Fruit fly (Drosophila melanogaster) whole organism, prepupa: ENCODE results near the gene Pex3.

Source experiments
- Blimp-1 ChIP-seq: fragments of 200-800 bp; sonication (Bioruptor generic); optimal IDR thresholded peaks from 3 replicates; lab custom pipeline; 2017; ENCODE audit warnings: missing biosample characterization, missing genetic modification characterization, mild to moderate bottlenecking, moderate library complexity, missing genetic modification reagents
- CG10631 ChIP-seq: fragments of 200-800 bp; sonication (Bioruptor generic); optimal IDR thresholded peaks from 2 replicates; lab custom pipeline; 2016; ENCODE audit warnings: missing biosample characterization, missing genetic modification characterization
- CG11762 ChIP-seq: fragments of 200-800 bp; sonication (Bioruptor generic); optimal IDR thresholded peaks from 3 replicates; lab custom pipeline; 2016; ENCODE audit warnings: missing biosample characterization, missing genetic modification characterization; ENCODE audit not compliant: insufficient read depth
- CG11902 ChIP-seq: fragments of 200-800 bp; sonication (Bioruptor generic); optimal IDR thresholded peaks from 3 replicates; lab custom pipeline; 2016; ENCODE audit warnings: missing biosample characterization, missing genetic modification characterization
- CG15336 ChIP-seq: fragments of 200-800 bp; sonication (Bioruptor generic); IDR thresholded peaks from 2 replicates; pipeline ENCODE4 v1.3.6; 2022; ENCODE audit warnings: missing biosample characterization, missing genetic modification characterization
- CG1621 ChIP-seq: fragments of 200-800 bp; sonication (Bioruptor generic); optimal IDR thresholded peaks from 3 replicates; lab custom pipeline; 2018; ENCODE audit warnings: missing biosample characterization, mild to moderate bottlenecking, missing genetic modification characterization
- CG3032 ChIP-seq: fragments of 200-800 bp; optimal IDR thresholded peaks from 2 replicates; lab custom pipeline; 2019; ENCODE audit warnings: missing biosample characterization, mild to moderate bottlenecking, missing genetic modification characterization, moderate library complexity
- CG31627 ChIP-seq: fragments of 200-800 bp; sonication (Bioruptor generic); optimal IDR thresholded peaks from 3 replicates; lab custom pipeline; 2016; ENCODE audit warnings: missing biosample characterization, missing genetic modification characterization
- CG34406 ChIP-seq: fragments of 200-800 bp; sonication (Bioruptor generic); optimal IDR thresholded peaks from 3 replicates; lab custom pipeline; 2016; ENCODE audit warnings: missing biosample characterization, missing genetic modification characterization
- CG3919 ChIP-seq: fragments of 200-800 bp; sonication (Bioruptor generic); optimal IDR thresholded peaks from 3 replicates; lab custom pipeline; 2016; ENCODE audit warnings: missing biosample characterization, missing genetic modification characterization
- CG4318 ChIP-seq: fragments of 200-800 bp; sonication (Bioruptor generic); optimal IDR thresholded peaks from 3 replicates; lab custom pipeline; 2017; ENCODE audit warnings: missing biosample characterization, mild to moderate bottlenecking, missing genetic modification characterization
- CG6163 ChIP-seq: fragments of 200-800 bp; sonication (Bioruptor generic); IDR thresholded peaks from 3 replicates; pipeline ENCODE4 v1.3.6; 2022; ENCODE audit warnings: missing biosample characterization, missing genetic modification characterization
- CG6276 ChIP-seq: fragments of 200-800 bp; sonication (Bioruptor generic); optimal IDR thresholded peaks from 2 replicates; lab custom pipeline; 2017; ENCODE audit warnings: missing biosample characterization, mild to moderate bottlenecking, missing genetic modification characterization
- CG6792 ChIP-seq: fragments of 200-800 bp; sonication (Bioruptor generic); optimal IDR thresholded peaks from 3 replicates; lab custom pipeline; 2016; ENCODE audit warnings: missing biosample characterization, missing genetic modification characterization
- CG6854 ChIP-seq: fragments of 200-800 bp; sonication (Bioruptor generic); optimal IDR thresholded peaks from 2 replicates; lab custom pipeline; 2017; ENCODE audit warnings: missing biosample characterization, mild to moderate bottlenecking, missing genetic modification characterization
- CG7368 ChIP-seq: fragments of 200-800 bp; sonication (Bioruptor generic); optimal IDR thresholded peaks from 3 replicates; lab custom pipeline; 2016; ENCODE audit warnings: missing biosample characterization, missing genetic modification characterization
- CG8119 ChIP-seq: fragments of 200-800 bp; sonication (Bioruptor generic); IDR thresholded peaks from 3 replicates; pipeline ENCODE4 v1.3.6; 2022; ENCODE audit warnings: missing biosample characterization, missing genetic modification characterization
- CG8319 ChIP-seq: fragments of 200-800 bp; sonication (Bioruptor generic); optimal IDR thresholded peaks from 3 replicates; lab custom pipeline; 2016; ENCODE audit warnings: missing biosample characterization, missing genetic modification characterization
- CG8632 ChIP-seq: fragments of 200-800 bp; sonication (Bioruptor generic); optimal IDR thresholded peaks from 3 replicates; lab custom pipeline; 2016; ENCODE audit warnings: missing biosample characterization, missing genetic modification characterization
- CG9139 ChIP-seq: fragments of 200-800 bp; sonication (Bioruptor generic); optimal IDR thresholded peaks from 3 replicates; lab custom pipeline; 2017; ENCODE audit warnings: missing biosample characterization, mild to moderate bottlenecking, missing genetic modification characterization
- Eip75B ChIP-seq: fragments of 200-800 bp; sonication (Bioruptor generic); optimal IDR thresholded peaks from 3 replicates; lab custom pipeline; 2016; ENCODE audit warnings: missing biosample characterization, missing genetic modification characterization
- Eip78C ChIP-seq: fragments of 200-800 bp; sonication (Bioruptor generic); peaks from one replicate; lab custom pipeline; 2016; ENCODE audit warnings: missing biosample characterization, missing genetic modification characterization
- Ets21C ChIP-seq: fragments of 200-800 bp; sonication (Bioruptor generic); optimal IDR thresholded peaks from 3 replicates; lab custom pipeline; 2016; ENCODE audit warnings: missing biosample characterization, missing genetic modification characterization
- Gug ChIP-seq: fragments of 200-800 bp; sonication (Bioruptor generic); IDR thresholded peaks from 2 replicates; pipeline ENCODE4 v1.3.6; 2022; ENCODE audit warnings: missing biosample characterization, missing genetic modification characterization
- Hr38 ChIP-seq: sonication (Bioruptor generic); optimal IDR thresholded peaks from 2 replicates; lab custom pipeline; 2016; ENCODE audit warnings: missing biosample characterization, missing genetic modification characterization
- Hr39 ChIP-seq: fragments of 200-800 bp; sonication (Bioruptor generic); optimal IDR thresholded peaks from 2 replicates; lab custom pipeline; 2016; ENCODE audit warnings: missing biosample characterization, missing genetic modification characterization
- Hr4 ChIP-seq: fragments of 200-800 bp; sonication (Bioruptor generic); optimal IDR thresholded peaks from 3 replicates; lab custom pipeline; 2016; ENCODE audit warnings: missing biosample characterization, missing genetic modification characterization
- Lpt ChIP-seq: fragments of 200-800 bp; sonication (Bioruptor generic); optimal IDR thresholded peaks from 3 replicates; lab custom pipeline; 2016; ENCODE audit warnings: missing biosample characterization, missing genetic modification characterization
- Met ChIP-seq: fragments of 200-800 bp; sonication (Bioruptor generic); optimal IDR thresholded peaks from 3 replicates; lab custom pipeline; 2016; ENCODE audit warnings: missing biosample characterization, missing genetic modification characterization
- OdsH ChIP-seq: fragments of 200-800 bp; sonication (Bioruptor generic); optimal IDR thresholded peaks from 3 replicates; lab custom pipeline; 2016; ENCODE audit warnings: missing biosample characterization, missing genetic modification characterization
- Smox ChIP-seq: fragments of 200-800 bp; sonication (Bioruptor generic); optimal IDR thresholded peaks from 3 replicates; lab custom pipeline; 2016; ENCODE audit warnings: missing biosample characterization, missing genetic modification characterization
- Sox102F ChIP-seq: fragments of 200-800 bp; sonication (Bioruptor generic); optimal IDR thresholded peaks from 2 replicates; lab custom pipeline; 2016; ENCODE audit warnings: missing biosample characterization, mild to moderate bottlenecking, missing genetic modification characterization
- Sox14 ChIP-seq: fragments of 200-800 bp; sonication (Bioruptor generic); optimal IDR thresholded peaks from 3 replicates; lab custom pipeline; 2016; ENCODE audit warnings: missing biosample characterization, missing genetic modification characterization
- Sox15 ChIP-seq: fragments of 200-800 bp; sonication (Bioruptor generic); optimal IDR thresholded peaks from 3 replicates; lab custom pipeline; 2016; ENCODE audit warnings: missing biosample characterization, missing genetic modification characterization
- achi ChIP-seq: fragments of 200-800 bp; sonication (Bioruptor generic); optimal IDR thresholded peaks from 3 replicates; lab custom pipeline; 2016; ENCODE audit warnings: missing biosample characterization, missing genetic modification characterization
- acj6 ChIP-seq: fragments of 200-800 bp; sonication (Bioruptor generic); optimal IDR thresholded peaks from 3 replicates; lab custom pipeline; 2016; ENCODE audit warnings: missing biosample characterization, missing genetic modification characterization
- dsx ChIP-seq: fragments of 200-800 bp; optimal IDR thresholded peaks from 3 replicates; lab custom pipeline; 2019; ENCODE audit warnings: missing biosample characterization, mild to moderate bottlenecking, missing genetic modification characterization, moderate library complexity; ENCODE audit not compliant: poor library complexity, severe bottlenecking
- eg ChIP-seq: fragments of 200-800 bp; sonication (Bioruptor generic); IDR thresholded peaks from 3 replicates; pipeline ENCODE4 v1.3.6; 2022; ENCODE audit warnings: missing biosample characterization, missing genetic modification characterization
- esn ChIP-seq: fragments of 200-800 bp; sonication (Bioruptor generic); optimal IDR thresholded peaks from 2 replicates; lab custom pipeline; 2016; ENCODE audit warnings: missing biosample characterization, mild to moderate bottlenecking, missing genetic modification characterization, moderate library complexity
- fd85E ChIP-seq: fragments of 200-800 bp; sonication (Bioruptor generic); optimal IDR thresholded peaks from 3 replicates; lab custom pipeline; 2016; ENCODE audit warnings: missing biosample characterization, missing genetic modification characterization
- lz ChIP-seq: fragments of 200-800 bp; sonication (Bioruptor generic); optimal IDR thresholded peaks from 3 replicates; lab custom pipeline; 2016; ENCODE audit warnings: missing biosample characterization, missing genetic modification characterization
- net ChIP-seq: fragments of 200-800 bp; sonication (Bioruptor generic); optimal IDR thresholded peaks from 3 replicates; lab custom pipeline; 2016; ENCODE audit warnings: missing biosample characterization, missing genetic modification characterization
- pdm3 ChIP-seq: fragments of 200-800 bp; sonication (Bioruptor generic); optimal IDR thresholded peaks from 3 replicates; lab custom pipeline; 2016; ENCODE audit warnings: missing biosample characterization, missing genetic modification characterization
- spab ChIP-seq: fragments of 200-800 bp; sonication (Bioruptor generic); optimal IDR thresholded peaks from 2 replicates; lab custom pipeline; 2017; ENCODE audit warnings: missing biosample characterization, mild to moderate bottlenecking, missing genetic modification characterization, missing genetic modification reagents
- ss ChIP-seq, 2 experiments: fragments of 200-800 bp; sonication (Bioruptor generic); optimal IDR thresholded peaks; 2 replicates in 1 of 2; 3 replicates in 1 of 2; lab custom pipeline; 2017 to 2018; ENCODE audit warnings: mild to moderate bottlenecking in 2 of 2, missing biosample characterization in 2 of 2, missing genetic modification characterization in 2 of 2, moderate library complexity in 1 of 2
- topi ChIP-seq: fragments of 200-800 bp; sonication (Bioruptor generic); optimal IDR thresholded peaks from 3 replicates; lab custom pipeline; 2016; ENCODE audit warnings: missing biosample characterization, missing genetic modification characterization
- vri ChIP-seq: fragments of 200-800 bp; sonication (Bioruptor generic); optimal IDR thresholded peaks from 3 replicates; lab custom pipeline; 2016; ENCODE audit warnings: missing biosample characterization, mild to moderate bottlenecking, missing genetic modification characterization

The Pex3 gene

DNA sequence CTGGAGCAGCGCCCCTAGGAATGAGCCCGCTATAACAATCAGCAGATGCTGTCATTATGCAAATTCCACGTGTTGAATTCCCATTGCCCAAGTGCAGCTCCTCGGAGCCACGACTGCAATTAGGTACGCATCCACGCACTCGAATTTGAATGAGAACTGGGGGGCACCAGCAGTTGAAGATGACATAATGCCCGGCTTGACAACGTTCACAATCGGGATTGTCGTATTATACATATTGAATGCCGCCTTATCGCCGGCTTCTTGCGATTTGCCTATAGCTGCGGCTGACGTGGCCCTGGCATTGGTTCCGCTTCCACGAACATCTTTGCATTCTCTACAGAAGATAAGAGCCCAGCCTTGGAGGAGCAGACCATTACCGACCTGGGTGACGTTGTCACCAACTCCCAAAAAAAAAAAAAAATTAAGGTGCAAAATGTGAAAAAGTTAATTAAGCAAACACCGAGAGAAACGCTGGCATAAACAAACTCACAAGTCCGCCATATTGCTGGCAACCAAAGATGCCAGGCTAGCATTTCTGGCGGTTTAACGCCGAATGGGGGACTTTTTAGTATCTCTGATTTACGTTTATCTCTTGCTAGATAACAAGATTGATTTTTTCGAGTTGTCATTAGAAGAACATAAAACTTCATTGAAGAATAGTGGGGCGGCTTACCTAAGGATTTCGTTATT lies 3.7 kb upstream of the Pex3 start (continued):
- TF ChIP-seq Blimp-1 (GFP tag; lab: Kevin White, UChicago) (no peak), Met (GFP tag; lab: Kevin White, UChicago) (no peak), CG34406 (GFP tag; lab: Kevin White, UChicago) (no peak), CG15336 (no peak), eg (peak; percentile 34; the same call in 1 of the 3 replicates), lz (no peak)

dm6 chr3L:15141118-15142003 lies 2.8 kb upstream of the Pex3 start:
- TF ChIP-seq Ets21C (GFP tag; lab: Kevin White, UChicago) = no peak
- TF ChIP-seq CG7368 = no peak
- no peak for TF ChIP-seq Gug (GFP tag; lab: Robert Waterston, UW)
- peak; percentile 45 for TF ChIP-seq Sox14 (GFP tag; lab: Kevin White, UChicago)
- no peak for TF ChIP-seq CG11902 (GFP tag; lab: Kevin White, UChicago)
- TF ChIP-seq CG6276 (GFP tag; lab: Kevin White, UChicago) = no peak
- no peak for TF ChIP-seq CG6854 (GFP tag; lab: Kevin White, UChicago)
- peak; percentile 50 for TF ChIP-seq eg
- TF ChIP-seq CG1621 (tag; lab: Kevin White, UChicago) = peak; percentile 14
- TF ChIP-seq dsx (GFP tag; lab: Kevin White, UChicago) = no peak
- no peak for TF ChIP-seq CG3032 (tag; lab: Kevin White, UChicago)
- TF ChIP-seq CG8119 (GFP tag; lab: Robert Waterston, UW) = peak; percentile 51
- peak; percentile 62 for TF ChIP-seq Met (GFP tag; lab: Kevin White, UChicago)
- TF ChIP-seq Hr38 (GFP tag; lab: Kevin White, UChicago) = no peak
- no peak for TF ChIP-seq CG6792 (GFP tag; lab: Kevin White, UChicago)
- TF ChIP-seq CG8319 (GFP tag; lab: Kevin White, UChicago) = no peak
- TF ChIP-seq Sox15 = no peak
- peak; percentile 62 for TF ChIP-seq Eip78C (GFP tag; lab: Kevin White, UChicago)
- TF ChIP-seq achi (GFP tag; lab: Kevin White, UChicago) = no peak
- peak; percentile 46 for TF ChIP-seq esn (GFP tag; lab: Kevin White, UChicago)
- peak; percentile 54 for TF ChIP-seq net (GFP tag; lab: Kevin White, UChicago)
- no peak for TF ChIP-seq spab
- TF ChIP-seq CG8632 (GFP tag; lab: Kevin White, UChicago) = no peak
- TF ChIP-seq Hr4 = no peak
- TF ChIP-seq CG10631 (GFP tag; lab: Kevin White, UChicago) = no peak
- no peak for TF ChIP-seq lz
- peak; percentile 11 for TF ChIP-seq Hr39 (GFP tag; lab: Kevin White, UChicago)
- no peak for TF ChIP-seq CG4318
- TF ChIP-seq Eip75B (GFP tag; lab: Kevin White, UChicago) = no peak
- peak; percentile 55 for TF ChIP-seq vri
- peak; percentile 17 to 48 for TF ChIP-seq ss (GFP tag; optimal IDR thresholded peaks at IDR 0.05; lab: Kevin White, UChicago)
- TF ChIP-seq Sox102F = no peak
- peak; percentile 71 for TF ChIP-seq CG6163 (GFP tag; lab: Robert Waterston, UW)
- TF ChIP-seq CG34406 (GFP tag; lab: Kevin White, UChicago) = no peak
- no peak for TF ChIP-seq CG31627
- TF ChIP-seq pdm3 (GFP tag; lab: Kevin White, UChicago) = no peak
- peak; percentile 9 for TF ChIP-seq Smox (GFP tag; lab: Kevin White, UChicago)
- no peak for TF ChIP-seq fd85E (GFP tag; lab: Kevin White, UChicago)
- TF ChIP-seq Blimp-1 (GFP tag; lab: Kevin White, UChicago) = no peak
- TF ChIP-seq topi (GFP tag; lab: Kevin White, UChicago) = no peak
- peak; percentile 49; the same call in 1 of the 2 replicates for TF ChIP-seq CG15336
- TF ChIP-seq CG9139 (GFP tag; lab: Kevin White, UChicago) = no peak
- TF ChIP-seq acj6 = peak; percentile 12
- TF ChIP-seq CG3919 (GFP tag; lab: Kevin White, UChicago) = peak; percentile 25
- TF ChIP-seq OdsH = no peak
- TF ChIP-seq Lpt (GFP tag; lab: Kevin White, UChicago) = peak; percentile 61
- TF ChIP-seq CG11762 = no peak
